Worm (Caenorhabditis elegans) whole organism, L3 larva: ENCODE measurements around the gene gmn-1.

Source experiments
- ceh-16 ChIP-seq: sonication (generic microtip); optimal IDR thresholded peaks from 2 replicates; lab custom pipeline; 2017; ENCODE audit warnings: missing biosample characterization, missing genetic modification characterization
- ceh-9 ChIP-seq: sonication (generic microtip); optimal IDR thresholded peaks from 2 replicates; lab custom pipeline; 2018; ENCODE audit warnings: missing biosample characterization, missing genetic modification characterization
- nhr-12 ChIP-seq: fragments of 150-350 bp; optimal IDR thresholded peaks from 2 replicates; lab custom pipeline; 2014; ENCODE audit warnings: missing biosample characterization, missing genetic modification characterization
- snpc-4 ChIP-seq: fragments of 150-350 bp; optimal IDR thresholded peaks from 2 replicates; lab custom pipeline; 2014; ENCODE audit warnings: missing biosample characterization, missing genetic modification characterization
- ztf-11 ChIP-seq: fragments of 150-350 bp; optimal IDR thresholded peaks from 2 replicates; lab custom pipeline; 2014; ENCODE audit warnings: missing biosample characterization, missing genetic modification characterization
- ztf-4 ChIP-seq: fragments of 150-350 bp; optimal IDR thresholded peaks from 2 replicates; lab custom pipeline; 2014; ENCODE audit warnings: missing biosample characterization, missing genetic modification characterization

DNA sequence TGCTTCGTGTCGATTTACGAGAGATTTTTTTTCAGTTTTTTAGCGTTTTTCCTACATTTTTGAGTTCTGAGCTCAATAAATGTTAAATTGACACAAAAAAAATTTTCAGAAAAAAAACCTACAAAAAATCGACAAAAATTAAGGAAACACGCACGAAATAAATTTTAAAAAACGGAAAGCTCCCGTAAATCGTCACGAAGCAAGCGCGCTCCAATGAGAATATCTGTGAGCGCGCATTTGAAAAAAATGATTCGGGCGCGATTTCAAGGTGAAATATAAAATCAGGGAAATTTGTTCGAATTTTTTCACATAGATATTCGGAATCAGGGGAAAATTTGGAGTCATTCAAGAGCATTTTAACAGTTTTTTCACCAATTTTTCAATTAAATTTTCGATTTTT lies 1.9 kb downstream of the gmn-1 start:
- TF ChIP-seq nhr-12 (tag; lab: Kevin White, UChicago) (no peak), snpc-4 (no peak), ztf-4 (tag; lab: Kevin White, UChicago) (no peak), ceh-16 (no peak), ztf-11 (tag; lab: Kevin White, UChicago) (no peak), ceh-9 (no peak)
